Fruit fly (Drosophila melanogaster): ENCODE results near the gene CG15747.

Gene CG15747

DNA sequence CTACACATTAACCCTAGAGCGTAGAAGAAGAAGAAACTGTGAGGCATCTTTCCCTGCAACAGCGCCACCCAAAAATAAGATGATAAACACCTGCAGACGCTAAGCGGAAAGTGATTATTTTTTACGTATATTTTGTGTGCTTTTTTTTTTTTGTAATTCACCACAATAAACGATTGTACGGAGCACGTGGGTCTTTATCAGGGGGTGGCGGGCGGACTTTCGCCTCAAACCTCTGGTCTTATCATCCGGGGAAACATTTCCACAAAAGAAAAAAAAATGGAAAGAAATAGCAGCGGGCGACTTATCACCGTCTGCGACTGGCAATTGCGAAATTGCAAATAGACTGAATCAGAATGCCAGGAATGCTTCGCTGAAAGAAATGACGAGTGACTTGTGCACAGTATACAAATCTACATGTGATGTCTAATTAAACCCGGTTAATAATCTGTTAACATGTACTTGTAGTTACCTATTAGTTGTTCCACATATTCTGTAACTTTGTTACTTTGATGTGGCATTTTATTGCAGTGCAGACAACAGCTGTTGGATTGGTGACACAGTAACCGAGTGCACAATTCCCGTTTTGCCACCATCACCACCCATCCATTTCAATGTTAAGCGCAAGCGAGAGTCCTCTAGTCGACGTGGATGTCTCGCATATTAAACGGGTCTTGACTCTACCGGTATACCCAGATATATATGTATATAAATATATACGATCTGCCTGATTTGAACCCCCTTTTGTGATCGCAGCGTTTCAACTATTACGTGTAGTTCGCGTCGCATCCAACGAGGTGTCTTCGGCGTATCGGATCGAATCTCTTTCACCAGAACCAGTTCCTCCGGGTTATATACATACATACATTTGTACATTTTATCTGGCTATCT, 6.1 kb upstream of the CG15747 start (continued):
- TF ChIP-seq Side (GFP tag; optimal IDR thresholded peaks at IDR 0.05) (no peak), CG30020 (tag; optimal IDR thresholded peaks at IDR 0.05) (no peak), prd (optimal IDR thresholded peaks at IDR 0.05) (no peak), prd (GFP tag; IDR thresholded peaks at IDR 0.05) (peak; percentile 31; the same call in 2 of the 3 replicates), chn (GFP tag; optimal IDR thresholded peaks at IDR 0.05) (no peak), sens (GFP tag) (peak; percentile 64), ATbp (GFP tag; optimal IDR thresholded peaks at IDR 0.05) (peak; percentile 34), ind (GFP tag; optimal IDR thresholded peaks at IDR 0.05) (peak; percentile 24), Med (GFP tag) (peak; percentile 75), Antp (GFP tag; optimal IDR thresholded peaks at IDR 0.05) (peak; percentile 5), exex (tag; optimal IDR thresholded peaks at IDR 0.05) (peak; percentile 50), CG17328 (GFP tag; IDR thresholded peaks at IDR 0.05) (peak; percentile 19; the same call in 1 of the 2 replicates), dysf (GFP tag; IDR thresholded peaks at IDR 0.05) (peak; percentile 34; the same call in 1 of the 3 replicates), lilli (GFP tag; optimal IDR thresholded peaks at IDR 0.05) (peak; percentile 18), CG14441 (GFP tag; IDR thresholded peaks at IDR 0.05) (peak; percentile 56), schlank (tag; optimal IDR thresholded peaks at IDR 0.05) (no peak), Mrtf (GFP tag; IDR thresholded peaks at IDR 0.05) (no peak), CG13894 (tag; optimal IDR thresholded peaks at IDR 0.05) (peak; percentile 99), Optix (GFP tag; IDR thresholded peaks at IDR 0.05) (no peak), phol (tag; optimal IDR thresholded peaks at IDR 0.05) (peak; percentile 15), Ada2b (GFP tag; IDR thresholded peaks at IDR 0.05) (no peak), Ptx1 (GFP tag; IDR thresholded peaks at IDR 0.05) (peak; percentile 28; the same call in 1 of the 2 replicates), peb (GFP tag; IDR thresholded peaks at IDR 0.05) (no peak), slbo (GFP tag; IDR thresholded peaks at IDR 0.05) (peak; percentile 35; the same call in 1 of the 2 replicates), row (GFP tag; IDR thresholded peaks at IDR 0.05) (peak; percentile 29; the same call in 2 of the 3 replicates), ap (GFP tag; IDR thresholded peaks at IDR 0.05) (0 out of 2 replicates have a peak, but pooled peaks have one; percentile 20), wor (GFP tag; IDR thresholded peaks at IDR 0.05) (0 out of 2 replicates have a peak, but pooled peaks have one; percentile 22), Blimp-1 (GFP tag; optimal IDR thresholded peaks at IDR 0.05) (peak; percentile 28), zfh2 (GFP tag; optimal IDR thresholded peaks at IDR 0.05) (peak; percentile 22), Xrp1 (GFP tag; IDR thresholded peaks at IDR 0.05) (peak; percentile 27; the same call in 1 of the 2 replicates), mam (GFP tag; optimal IDR thresholded peaks at IDR 0.05) (peak; percentile 26), CG12391 (tag; optimal IDR thresholded peaks at IDR 0.05) (peak; percentile 17), vvl (GFP tag; IDR thresholded peaks at IDR 0.05) (peak; percentile 55), da (GFP tag; optimal IDR thresholded peaks at IDR 0.05) (no peak), Hr51 (GFP tag; optimal IDR thresholded peaks at IDR 0.05) (peak in 1 of 2 experiments; percentile 33), CG15269 (tag; optimal IDR thresholded peaks at IDR 0.05) (peak; percentile 8), Asciz (GFP tag; optimal IDR thresholded peaks at IDR 0.05) (peak; percentile 47), Drgx (GFP tag; IDR thresholded peaks at IDR 0.05) (peak; percentile 89), Dbx (GFP tag; IDR thresholded peaks at IDR 0.05) (0 out of 3 replicates have a peak, but pooled peaks have one; percentile 13), pan (optimal IDR thresholded peaks at IDR 0.05) (no peak), pan (GFP tag; optimal IDR thresholded peaks at IDR 0.05 in 1 of 2, IDR thresholded peaks at IDR 0.05 in 1 of 2) (peak in 1 of 2 experiments; percentile 38), tll (GFP tag; optimal IDR thresholded peaks at IDR 0.05) (no peak), seq (GFP tag; IDR thresholded peaks at IDR 0.05) (0 out of 2 replicates have a peak, but pooled peaks have one; percentile 27), bsh (GFP tag; optimal IDR thresholded peaks at IDR 0.05) (peak; percentile 11 to 25), ttk (GFP tag; IDR thresholded peaks at IDR 0.05) (0 out of 2 replicates have a peak, but pooled peaks have one; percentile 16), CG2120 (GFP tag; optimal IDR thresholded peaks at IDR 0.05) (peak; percentile 43), CG2678 (tag; optimal IDR thresholded peaks at IDR 0.05) (peak; percentile 27), CG17359 (tag; optimal IDR thresholded peaks at IDR 0.05) (peak; percentile 60)
